Worm (Caenorhabditis elegans) whole organism, mixed stage, embryonic: ENCODE data around the gene srxa-19.

Source experiments
- elt-3 ChIP-seq: fragments of 150-350 bp; optimal IDR thresholded peaks from 2 replicates; lab custom pipeline; 2014; ENCODE audit warnings: missing biosample characterization, missing genetic modification characterization
- pha-4 ChIP-seq: fragments of 150-350 bp; optimal IDR thresholded peaks from 2 replicates; lab custom pipeline; 2018; ENCODE audit warnings: missing biosample characterization, missing genetic modification reagents, missing genetic modification characterization
- unc-120 ChIP-seq: sonication (generic microtip); optimal IDR thresholded peaks from 2 replicates; lab custom pipeline; 2017; ENCODE audit warnings: missing genetic modification characterization, missing compliant biosample characterization; ENCODE audit not compliant: poor library complexity, severe bottlenecking

- no peak for TF ChIP-seq pha-4 (tag; lab: Kevin White, UChicago)
- TF ChIP-seq elt-3 (tag; lab: Kevin White, UChicago) = no peak
- TF ChIP-seq unc-120 (tag; lab: Kevin White, UChicago) = no peak
Observed at ce11 chrV:10158528-10158927, 36.0 kb upstream of the srxa-19 start, which contains the start of gene srsx-30.
